Worm (Caenorhabditis elegans) whole organism, L3 larva: ENCODE results near the gene cln-3.1.

Source experiments
- ama-1 ChIP-seq: fragments of 150-350 bp; optimal IDR thresholded peaks from 2 replicates; lab custom pipeline; 2018
- ceh-16 ChIP-seq: sonication (generic microtip); optimal IDR thresholded peaks from 2 replicates; lab custom pipeline; 2017; ENCODE audit warnings: missing biosample characterization, missing genetic modification characterization
- egl-27 ChIP-seq: sonication (generic microtip); optimal IDR thresholded peaks from 4 replicates; lab custom pipeline; 2017; ENCODE audit warnings: missing biosample characterization, missing genetic modification reagents, missing genetic modification characterization
- lin-15B ChIP-seq: fragments of 150-350 bp; optimal IDR thresholded peaks from 2 replicates; lab custom pipeline; 2014; ENCODE audit warnings: missing biosample characterization, missing genetic modification characterization
- lin-39 ChIP-seq: fragments of 150-350 bp; optimal IDR thresholded peaks from 2 replicates; lab custom pipeline; 2018; ENCODE audit warnings: missing biosample characterization, missing genetic modification reagents, missing genetic modification characterization
- lsy-12 ChIP-seq: sonication (generic microtip); optimal IDR thresholded peaks from 2 replicates; lab custom pipeline; 2016; ENCODE audit warnings: mild to moderate bottlenecking, missing genetic modification characterization, missing compliant biosample characterization
- nhr-11 ChIP-seq: fragments of 150-350 bp; optimal IDR thresholded peaks from 2 replicates; lab custom pipeline; 2014; ENCODE audit warnings: missing biosample characterization, missing genetic modification characterization
- nhr-23 ChIP-seq: fragments of 150-350 bp; optimal IDR thresholded peaks from 2 replicates; lab custom pipeline; 2014; ENCODE audit warnings: missing biosample characterization, missing genetic modification reagents, missing genetic modification characterization
- nhr-28 ChIP-seq: fragments of 150-350 bp; optimal IDR thresholded peaks from 2 replicates; lab custom pipeline; 2014; ENCODE audit warnings: missing biosample characterization, missing genetic modification characterization
- nhr-77 ChIP-seq: fragments of 150-350 bp; optimal IDR thresholded peaks from 2 replicates; lab custom pipeline; 2014; ENCODE audit warnings: missing biosample characterization, missing genetic modification characterization
- skn-1 ChIP-seq: fragments of 150-350 bp; optimal IDR thresholded peaks from 2 replicates; lab custom pipeline; 2014; ENCODE audit warnings: missing biosample characterization, missing genetic modification characterization
- ztf-4 ChIP-seq: fragments of 150-350 bp; optimal IDR thresholded peaks from 2 replicates; lab custom pipeline; 2014; ENCODE audit warnings: missing biosample characterization, missing genetic modification characterization

- TF ChIP-seq ceh-16 (tag; lab: Kevin White, UChicago) (no peak), ama-1 (lab: Kevin White, UChicago) (no peak), lin-39 (tag; lab: Kevin White, UChicago) (no peak), nhr-11 (tag; lab: Kevin White, UChicago) (no peak), lin-15B (tag; lab: Kevin White, UChicago) (no peak), nhr-28 (tag; lab: Kevin White, UChicago) (no peak), ztf-4 (no peak), nhr-77 (tag; lab: Kevin White, UChicago) (no peak), lsy-12 (tag; lab: Kevin White, UChicago) (no peak), nhr-23 (tag; lab: Kevin White, UChicago) (no peak), egl-27 (tag; lab: Kevin White, UChicago) (no peak), skn-1 (tag; lab: Kevin White, UChicago) (no peak)
These were observed 50.9 kb downstream of the cln-3.1 start for ce11 chrV:11214569-11214968.
